Fruit fly (Drosophila melanogaster) whole organism, wandering third instar larva: ENCODE data around the gene CG9014.

Source experiments
- Abd-B ChIP-seq: fragments of >200 bp; optimal IDR thresholded peaks from 2 replicates; lab custom pipeline; 2017; ENCODE audit warnings: missing biosample characterization, missing genetic modification characterization
- CG32264 ChIP-seq: fragments of 200-800 bp; sonication (Bioruptor generic); optimal IDR thresholded peaks from 2 replicates; lab custom pipeline; 2016; ENCODE audit warnings: missing biosample characterization, missing genetic modification characterization
- CG9705 ChIP-seq: fragments of 200-800 bp; sonication (Bioruptor generic); optimal IDR thresholded peaks from 2 replicates; lab custom pipeline; 2018; ENCODE audit warnings: missing biosample characterization, mild to moderate bottlenecking, missing genetic modification characterization
- CrebA ChIP-seq: fragments of 200-800 bp; sonication (Bioruptor generic); optimal IDR thresholded peaks from 2 replicates; lab custom pipeline; 2016; ENCODE audit warnings: missing biosample characterization, mild to moderate bottlenecking, missing genetic modification characterization, borderline replicate concordance
- Dfd ChIP-seq: fragments of >200 bp; optimal IDR thresholded peaks from 2 replicates; lab custom pipeline; 2017; ENCODE audit warnings: missing biosample characterization, missing genetic modification characterization
- Dif ChIP-seq: fragments of 200-275, 200-300 bp; sonication (Bioruptor generic); optimal IDR thresholded peaks from 2 replicates; lab custom pipeline; 2018; ENCODE audit warnings: missing biosample characterization, missing genetic modification characterization; ENCODE audit not compliant: partially characterized antibody
- HLH106 ChIP-seq: fragments of 200-800 bp; optimal IDR thresholded peaks from 3 replicates; lab custom pipeline; 2019; ENCODE audit warnings: missing biosample characterization, mild to moderate bottlenecking, missing genetic modification characterization, moderate library complexity
- Hnf4 ChIP-seq: fragments of 200-800 bp; sonication (Bioruptor generic); optimal IDR thresholded peaks from 2 replicates; lab custom pipeline; 2016; ENCODE audit warnings: missing biosample characterization, mild to moderate bottlenecking, missing genetic modification characterization
- Hr83 ChIP-seq: fragments of 200-300 bp; sonication (Bioruptor generic); optimal IDR thresholded peaks from 2 replicates; lab custom pipeline; 2016; ENCODE audit warnings: missing biosample characterization, mild to moderate bottlenecking, missing genetic modification characterization, moderate library complexity; ENCODE audit not compliant: poor library complexity, severe bottlenecking
- Jra ChIP-seq: sonication (Bioruptor generic); optimal IDR thresholded peaks from 2 replicates; lab custom pipeline; 2016; ENCODE audit warnings: missing biosample characterization, missing genetic modification characterization
- Mio ChIP-seq: sonication (Bioruptor generic); optimal IDR thresholded peaks from 2 replicates; lab custom pipeline; 2016; ENCODE audit warnings: missing biosample characterization, missing genetic modification characterization
- Myc ChIP-seq: fragments of >200 bp; optimal IDR thresholded peaks from 2 replicates; lab custom pipeline; 2017
- OdsH ChIP-seq: fragments of 200-800 bp; sonication (Bioruptor generic); optimal IDR thresholded peaks from 2 replicates; lab custom pipeline; 2016; ENCODE audit warnings: missing biosample characterization, mild to moderate bottlenecking, missing genetic modification characterization
- Rel ChIP-seq, 2 experiments: fragments of 200-800 bp; sonication (Bioruptor generic) in 1 of 2; optimal IDR thresholded peaks; 2 replicates in 1 of 2; 3 replicates in 1 of 2; lab custom pipeline; 2016 to 2019; ENCODE audit warnings: mild to moderate bottlenecking in 2 of 2, missing biosample characterization in 2 of 2, missing genetic modification characterization in 2 of 2, moderate library complexity in 1 of 2
- Sp1 ChIP-seq: fragments of 200-800 bp; sonication (Bioruptor generic); optimal IDR thresholded peaks from 3 replicates; lab custom pipeline; 2019; ENCODE audit warnings: missing biosample characterization, mild to moderate bottlenecking, missing genetic modification characterization, moderate library complexity
- Vsx2 ChIP-seq: fragments of 200-300, 225-300 bp; sonication (Bioruptor generic); optimal IDR thresholded peaks from 2 replicates; lab custom pipeline; 2018; ENCODE audit warnings: missing biosample characterization, missing genetic modification characterization; ENCODE audit not compliant: partially characterized antibody
- br ChIP-seq: fragments of 200-800 bp; sonication (Bioruptor generic); optimal IDR thresholded peaks from 2 replicates; lab custom pipeline; 2016; ENCODE audit warnings: missing biosample characterization, missing genetic modification characterization
- dmrt93B ChIP-seq: fragments of 200-800 bp; sonication (Bioruptor generic); optimal IDR thresholded peaks from 2 replicates; lab custom pipeline; 2018; ENCODE audit warnings: missing biosample characterization, mild to moderate bottlenecking, missing genetic modification characterization
- dsf ChIP-seq: sonication (Bioruptor generic); optimal IDR thresholded peaks from 2 replicates; lab custom pipeline; 2016; ENCODE audit warnings: missing biosample characterization, missing genetic modification characterization, borderline replicate concordance
- ey ChIP-seq: fragments of 200-800 bp; sonication (Bioruptor generic); optimal IDR thresholded peaks from 2 replicates; lab custom pipeline; 2016; ENCODE audit warnings: missing biosample characterization, missing genetic modification characterization
- foxo ChIP-seq, 2 experiments: fragments of 200-800 bp; sonication (Bioruptor generic); optimal IDR thresholded peaks; 2 replicates in 1 of 2; 3 replicates in 1 of 2; lab custom pipeline; 2016 to 2017; ENCODE audit warnings: missing biosample characterization in 2 of 2, missing genetic modification characterization in 2 of 2
- h ChIP-seq: fragments of 200-800 bp; sonication (Bioruptor generic); optimal IDR thresholded peaks from 3 replicates; lab custom pipeline; 2016; ENCODE audit warnings: missing biosample characterization, mild to moderate bottlenecking, missing genetic modification characterization
- jim ChIP-seq: fragments of 175-275, 200-325 bp; sonication (Bioruptor generic); optimal IDR thresholded peaks from 2 replicates; lab custom pipeline; 2016; ENCODE audit warnings: missing biosample characterization, mild to moderate bottlenecking, missing genetic modification characterization
- lola ChIP-seq: fragments of >200 bp; optimal IDR thresholded peaks from 2 replicates; lab custom pipeline; 2017; ENCODE audit warnings: missing biosample characterization, missing genetic modification characterization
- psq ChIP-seq: fragments of 200-800 bp; sonication (Bioruptor generic); optimal IDR thresholded peaks from 3 replicates; lab custom pipeline; 2017; ENCODE audit warnings: missing biosample characterization, mild to moderate bottlenecking, missing genetic modification characterization, moderate library complexity
- rgr ChIP-seq: fragments of 200-800 bp; sonication (Bioruptor generic); optimal IDR thresholded peaks from 3 replicates; lab custom pipeline; 2016; ENCODE audit warnings: missing biosample characterization, mild to moderate bottlenecking, missing genetic modification characterization
- sage ChIP-seq: fragments of 200-800 bp; sonication (Bioruptor generic); optimal IDR thresholded peaks from 2 replicates; lab custom pipeline; 2016; ENCODE audit warnings: missing biosample characterization, mild to moderate bottlenecking, missing genetic modification characterization
- sv ChIP-seq: fragments of 200-800 bp; sonication (Bioruptor generic); optimal IDR thresholded peaks from 3 replicates; lab custom pipeline; 2016; ENCODE audit warnings: missing biosample characterization, missing genetic modification characterization
- usp ChIP-seq: fragments of >200 bp; optimal IDR thresholded peaks from 2 replicates; lab custom pipeline; 2017; ENCODE audit warnings: missing biosample characterization, missing genetic modification characterization
- woc ChIP-seq: sonication (Bioruptor generic); optimal IDR thresholded peaks from 2 replicates; lab custom pipeline; 2016; ENCODE audit warnings: missing biosample characterization, mild to moderate bottlenecking, missing genetic modification characterization

CG9014 gene

dm6 chr2L:13723542-13723941, at the start of gene CG9014:
Gene CG9014, minus strand, starts transcription at chr2L:13723642.
- TF ChIP-seq h (GFP tag; lab: Kevin White, UChicago) (no peak), Vsx2 (GFP tag; lab: Kevin White, UChicago) (no peak), Dif (GFP tag; lab: Kevin White, UChicago) (no peak), Jra (GFP tag; lab: Kevin White, UChicago) (no peak), ey (no peak), Dfd (GFP tag; lab: Kevin White, UChicago) (no peak), CrebA (GFP tag; lab: Kevin White, UChicago) (no peak), sv (no peak), dmrt93B (GFP tag; lab: Kevin White, UChicago) (no peak), foxo (GFP tag; optimal IDR thresholded peaks at IDR 0.05; lab: Kevin White, UChicago) (no peak), jim (GFP tag; lab: Kevin White, UChicago) (no peak), HLH106 (tag; lab: Kevin White, UChicago) (no peak), Rel (GFP tag; optimal IDR thresholded peaks at IDR 0.05; lab: Kevin White, UChicago) (no peak), Rel (tag; optimal IDR thresholded peaks at IDR 0.05; lab: Kevin White, UChicago) (no peak), br (no peak), rgr (GFP tag; lab: Kevin White, UChicago) (no peak), Myc (lab: Kevin White, UChicago) (no peak), lola (no peak), psq (GFP tag; lab: Kevin White, UChicago) (no peak), Abd-B (GFP tag; lab: Kevin White, UChicago) (no peak), sage (GFP tag; lab: Kevin White, UChicago) (no peak)

DNA sequence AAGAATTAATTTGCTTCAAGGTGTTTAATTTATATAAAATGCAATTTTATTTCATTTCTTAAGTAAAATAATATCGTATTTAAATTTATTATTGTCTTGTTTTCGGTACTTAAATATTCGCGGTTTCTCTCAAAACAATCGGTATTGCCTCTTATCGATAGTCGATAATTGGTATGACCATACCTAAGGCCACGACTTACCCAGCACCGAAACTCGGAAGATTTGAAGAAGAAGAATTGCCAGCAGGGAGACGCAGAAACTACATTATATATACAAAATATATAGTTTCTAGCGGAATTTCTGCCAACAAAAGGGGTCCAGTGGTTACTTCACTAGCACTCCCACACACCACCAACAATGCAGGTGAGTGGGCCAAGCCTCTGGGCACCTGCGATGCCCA, 47.4 kb upstream of the CG9014 start:
- TF ChIP-seq br: no peak
- no peak for TF ChIP-seq Dif (GFP tag; lab: Kevin White, UChicago)
- TF ChIP-seq sage (GFP tag; lab: Kevin White, UChicago): no peak

- TF ChIP-seq woc (no peak), Sp1 (GFP tag; lab: Kevin White, UChicago) (no peak), dsf (GFP tag; lab: Kevin White, UChicago) (no peak), OdsH (GFP tag; lab: Kevin White, UChicago) (no peak), br (no peak), h (GFP tag; lab: Kevin White, UChicago) (no peak), Jra (GFP tag; lab: Kevin White, UChicago) (no peak), Mio (GFP tag; lab: Kevin White, UChicago) (no peak), Hnf4 (GFP tag; lab: Kevin White, UChicago) (no peak), Myc (lab: Kevin White, UChicago) (no peak), rgr (GFP tag; lab: Kevin White, UChicago) (no peak), Hr83 (GFP tag; lab: Kevin White, UChicago) (no peak), CG9705 (no peak), CG32264 (GFP tag; lab: Kevin White, UChicago) (no peak), usp (GFP tag; lab: Kevin White, UChicago) (no peak)
These were observed 39.7 kb upstream of the CG9014 start for dm6 chr2L:13763144-13763543.

DNA sequence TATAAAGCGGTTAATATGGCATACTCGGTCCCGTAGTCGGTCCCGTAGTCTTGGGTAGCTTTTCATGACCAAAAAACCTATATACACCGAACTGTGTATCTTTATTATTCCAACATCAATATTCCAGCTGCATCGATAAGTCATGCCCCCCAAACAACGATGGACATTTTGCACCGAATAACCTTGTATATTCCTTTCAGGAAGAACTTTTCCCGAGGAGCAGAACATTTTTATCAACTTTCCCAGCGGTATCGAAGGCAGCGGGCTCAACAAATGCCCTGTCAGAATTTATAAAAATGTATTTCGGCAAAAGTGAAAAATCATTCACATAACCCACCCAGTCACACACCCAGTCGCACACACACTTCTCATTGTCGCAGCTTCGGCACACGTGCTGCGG, 23.2 kb upstream of the CG9014 start, which contains the start of gene TM9SF4:
Gene TM9SF4, plus strand, starts transcription at position 301 of the 400 bp plus-strand sequence.
- TF ChIP-seq dsf (GFP tag; lab: Kevin White, UChicago) (no peak), Vsx2 (GFP tag; lab: Kevin White, UChicago) (no peak), sv (no peak), CrebA (GFP tag; lab: Kevin White, UChicago) (no peak), Myc (lab: Kevin White, UChicago) (no peak), Hnf4 (GFP tag; lab: Kevin White, UChicago) (no peak), dmrt93B (GFP tag; lab: Kevin White, UChicago) (no peak)
- TF ChIP-seq, all 38 proteins: peak for 0

- TF ChIP-seq HLH106 (tag; lab: Kevin White, UChicago): no peak
- TF ChIP-seq Dif (GFP tag; lab: Kevin White, UChicago): no peak
- no peak for TF ChIP-seq foxo (GFP tag; optimal IDR thresholded peaks at IDR 0.05; lab: Kevin White, UChicago)
- no peak for TF ChIP-seq ey
- no peak for TF ChIP-seq Jra (GFP tag; lab: Kevin White, UChicago)
- no peak for TF ChIP-seq Sp1 (GFP tag; lab: Kevin White, UChicago)
- no peak for TF ChIP-seq Myc (lab: Kevin White, UChicago)
- TF ChIP-seq, all 38 proteins: peak for 0
These were observed 12.4 kb upstream of the CG9014 start, which contains the start of gene nur for dm6 chr2L:13735838-13736237. Gene nur, plus strand, starts transcription at chr2L:13736138.
